Worm (Caenorhabditis elegans): ENCODE data around the gene C05G5.1.

The C05G5.1 gene

ce11 chrX:14753514-14754076 is 13.7 kb upstream of the C05G5.1 start, which contains the start of gene sucl-1 (continued):
- TF ChIP-seq daf-12 (tag; optimal IDR thresholded peaks at IDR 0.05) (no peak), mes-2 (tag; optimal IDR thresholded peaks at IDR 0.05; ENCODE audit: poor library complexity, severe bottlenecking) (peak; percentile 84), F49E8.2 (tag; optimal IDR thresholded peaks at IDR 0.05; ENCODE audit: borderline replicate concordance) (no peak), nhr-25 (tag; optimal IDR thresholded peaks at IDR 0.05; ENCODE audit: borderline replicate concordance, insufficient read depth) (peak; percentile 85), hif-1 (tag; optimal IDR thresholded peaks at IDR 0.05) (peak in 1 of 2 experiments; percentile 85), mxl-2 (GFP tag; conservative IDR thresholded peaks at IDR 0.05) (no peak), nhr-102 (tag; optimal IDR thresholded peaks at IDR 0.05) (peak; percentile 69), fkh-10 (GFP tag; optimal IDR thresholded peaks at IDR 0.05) (peak; percentile 62), dve-1 (tag; optimal IDR thresholded peaks at IDR 0.05; ENCODE audit: insufficient read depth) (peak; percentile 93), mdl-1 (tag; optimal IDR thresholded peaks at IDR 0.05) (peak; percentile 75 to 95), mxl-3 (GFP tag; optimal IDR thresholded peaks at IDR 0.05) (peak; percentile 100), ceh-20 (GFP tag; IDR thresholded peaks at IDR 0.05) (peak; percentile 45; the same call in 1 of the 2 replicates), pqm-1 (tag; optimal IDR thresholded peaks at IDR 0.05) (peak; percentile 67), spr-3 (GFP tag; optimal IDR thresholded peaks at IDR 0.05) (no peak), sdz-12 (GFP tag; optimal IDR thresholded peaks at IDR 0.05) (no peak), madf-5 (GFP tag; IDR thresholded peaks at IDR 0.05) (no peak), lin-39 (tag; optimal IDR thresholded peaks at IDR 0.05) (no peak), dmd-6 (GFP tag; IDR thresholded peaks at IDR 0.05) (peak; percentile 87), aly-2 (tag; optimal IDR thresholded peaks at IDR 0.05) (no peak), T20F7.1 (GFP tag; optimal IDR thresholded peaks at IDR 0.05) (peak; percentile 79), zip-2 (tag; optimal IDR thresholded peaks at IDR 0.05) (no peak), lin-38 (GFP tag; IDR thresholded peaks at IDR 0.05) (peak; percentile 60), hlh-11 (tag; optimal IDR thresholded peaks at IDR 0.05) (peak; percentile 94), dpl-1 (GFP tag; optimal IDR thresholded peaks at IDR 0.05) (peak; percentile 63), nhr-76 (tag; optimal IDR thresholded peaks at IDR 0.05) (no peak), daf-8 (GFP tag; IDR thresholded peaks at IDR 0.05) (no peak), egl-27 (tag; optimal IDR thresholded peaks at IDR 0.05) (no peak), spr-1 (tag; optimal IDR thresholded peaks at IDR 0.05) (peak; percentile 74), ceh-82 (tag; optimal IDR thresholded peaks at IDR 0.05) (no peak), Y105C5A.15 (GFP tag; IDR thresholded peaks at IDR 0.05) (no peak), nhr-10 (tag; optimal IDR thresholded peaks at IDR 0.05) (no peak), T26A8.4 (GFP tag; IDR thresholded peaks at IDR 0.05) (peak; percentile 69; the same call in 1 of the 2 replicates), zag-1 (tag; optimal IDR thresholded peaks at IDR 0.05) (no peak), lin-15B (tag; optimal IDR thresholded peaks at IDR 0.05) (no peak), nhr-6 (tag; optimal IDR thresholded peaks at IDR 0.05) (peak; percentile 95), dmd-9 (GFP tag; IDR thresholded peaks at IDR 0.05) (no peak), Y5F2A.4 (GFP tag; optimal IDR thresholded peaks at IDR 0.05) (no peak), snpc-4 (tag; optimal IDR thresholded peaks at IDR 0.05) (no peak), ctbp-1 (GFP tag; IDR thresholded peaks at IDR 0.05) (peak; percentile 80), unc-130 (GFP tag; optimal IDR thresholded peaks at IDR 0.05) (no peak), fos-1 (tag; optimal IDR thresholded peaks at IDR 0.05) (no peak), daf-19 (GFP tag; conservative IDR thresholded peaks at IDR 0.05) (no peak), lsy-2 (tag; optimal IDR thresholded peaks at IDR 0.05) (peak; percentile 65 to 89), snpc-1.2 (GFP tag; IDR thresholded peaks at IDR 0.05) (no peak), F44E2.7 (GFP tag; IDR thresholded peaks at IDR 0.05) (no peak), pha-4 (GFP tag; IDR thresholded peaks at IDR 0.05) (peak; percentile 51; the same call in 1 of the 2 replicates), pha-4 (tag; optimal IDR thresholded peaks at IDR 0.05) (peak; percentile 63), dmd-8 (GFP tag; IDR thresholded peaks at IDR 0.05) (no peak), nhr-42 (GFP tag; IDR thresholded peaks at IDR 0.05) (no peak), nhr-28 (tag; optimal IDR thresholded peaks at IDR 0.05) (peak; percentile 90), nhr-41 (GFP tag; IDR thresholded peaks at IDR 0.05) (no peak)
